Worm (Caenorhabditis elegans): ENCODE results near the gene B0238.15.

The B0238.15 gene

DNA sequence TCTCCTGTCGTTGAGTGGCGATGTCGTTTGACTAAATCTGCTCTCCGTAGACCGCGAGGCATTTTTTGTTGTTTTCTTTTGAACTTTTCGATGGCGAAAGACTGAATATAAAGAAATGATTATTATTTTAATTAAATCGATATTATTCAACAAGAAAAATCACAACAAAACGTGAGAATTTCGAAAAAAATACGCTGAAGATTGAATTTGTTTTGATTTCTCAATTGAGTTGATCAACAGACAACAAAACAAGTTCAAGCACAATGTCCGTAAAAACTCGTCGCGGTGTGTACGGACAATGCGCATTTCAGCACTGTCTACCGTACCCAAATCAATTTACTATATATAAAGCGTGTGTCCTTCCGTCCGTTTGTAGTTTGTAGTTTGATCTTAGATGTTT, 38.0 kb downstream of the B0238.15 start, which contains the start of gene B0238.9:
B0238.9 (minus strand) TSS at position 101 of the 400 bp plus-strand sequence.
- TF ChIP-seq lin-13 (GFP tag; optimal IDR thresholded peaks at IDR 0.05) (no peak), peb-1 (tag; optimal IDR thresholded peaks at IDR 0.05) (no peak), ama-1 (optimal IDR thresholded peaks at IDR 0.05) (no peak), mbf-1 (tag; optimal IDR thresholded peaks at IDR 0.05) (no peak), nhr-23 (tag; optimal IDR thresholded peaks at IDR 0.05) (no peak)

DNA sequence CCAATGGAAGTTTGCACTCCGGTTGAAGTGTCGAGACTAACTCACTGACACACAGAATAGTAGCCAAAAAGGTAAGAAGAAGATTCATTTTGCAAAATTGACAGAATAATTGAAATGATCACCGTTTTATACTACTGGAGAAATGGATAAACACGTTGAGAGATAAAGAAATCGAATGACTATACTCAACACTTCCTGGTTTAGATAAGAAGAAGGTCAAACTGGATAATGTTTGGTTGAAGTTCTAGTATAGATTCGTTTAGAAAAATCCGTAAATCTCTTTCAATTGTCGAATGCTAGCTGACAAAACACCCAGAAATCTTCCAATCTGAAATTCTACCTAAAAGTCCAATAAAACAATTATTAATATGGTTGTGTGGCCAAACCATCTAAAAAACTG, 47.3 kb downstream of the B0238.15 start, which contains the start of gene Y49G5A.1:
Y49G5A.1 (minus strand) TSS at position 101 of the 400 bp plus-strand sequence.
- TF ChIP-seq elt-1 (tag; optimal IDR thresholded peaks at IDR 0.05) (no peak), crh-2 (tag; optimal IDR thresholded peaks at IDR 0.05) (no peak)

DNA sequence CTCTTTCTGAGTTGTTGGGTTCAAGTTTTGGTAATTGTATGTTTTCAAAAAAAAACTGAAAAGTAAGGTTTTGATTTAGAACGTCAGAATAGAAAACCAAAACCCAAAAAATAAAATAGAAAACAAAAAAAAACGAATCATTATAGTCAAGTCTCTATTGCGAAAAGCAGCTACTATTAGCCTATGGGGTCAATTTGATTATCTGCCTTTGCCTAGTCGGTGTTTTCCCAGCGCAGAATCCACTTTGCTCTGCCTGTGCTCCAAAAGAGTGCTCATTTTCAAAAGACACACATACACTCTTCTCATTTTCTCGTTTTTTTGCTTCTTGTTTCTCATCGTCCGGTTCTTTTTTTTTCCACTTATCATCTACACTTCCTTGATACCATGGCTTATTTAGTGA, 48.7 kb downstream of the B0238.15 start:
- TF ChIP-seq egl-27 (tag; optimal IDR thresholded peaks at IDR 0.05) (no peak), lsy-2 (tag; optimal IDR thresholded peaks at IDR 0.05) (no peak), mdl-1 (tag; optimal IDR thresholded peaks at IDR 0.05) (no peak), blmp-1 (tag; optimal IDR thresholded peaks at IDR 0.05; ENCODE audit: insufficient read depth) (no peak), nhr-23 (tag; optimal IDR thresholded peaks at IDR 0.05) (no peak), F13H6.1 (tag; optimal IDR thresholded peaks at IDR 0.05) (no peak), zag-1 (tag; optimal IDR thresholded peaks at IDR 0.05) (no peak), snpc-4 (tag; optimal IDR thresholded peaks at IDR 0.05) (no peak), fos-1 (tag; optimal IDR thresholded peaks at IDR 0.05) (no peak), nhr-77 (tag; optimal IDR thresholded peaks at IDR 0.05) (no peak), nhr-21 (tag; optimal IDR thresholded peaks at IDR 0.05) (no peak), ZK546.5 (tag; optimal IDR thresholded peaks at IDR 0.05) (no peak), R02D3.7 (tag; optimal IDR thresholded peaks at IDR 0.05) (no peak), crh-2 (tag; optimal IDR thresholded peaks at IDR 0.05) (no peak)

Data from whole organism, L2 larva.